Fruit fly (Drosophila melanogaster): ENCODE results near the gene CG42821.

- TF ChIP-seq Dll (optimal IDR thresholded peaks at IDR 0.05) (no peak), psq (optimal IDR thresholded peaks at IDR 0.05) (no peak), CG8478 (optimal IDR thresholded peaks at IDR 0.05) (no peak), usp (GFP tag; optimal IDR thresholded peaks at IDR 0.05) (no peak)
These were observed 18.3 kb upstream of the CG42821 start, which contains the start of gene CREG for dm6 chr3R:17394318-17395188.
